Worm (Caenorhabditis elegans) whole organism, L1 larva: ENCODE results near the gene cif-1.

Experiments used
- ama-1 ChIP-seq: fragments of 150-350 bp; optimal IDR thresholded peaks from 2 replicates; lab custom pipeline; 2014
- efl-3 ChIP-seq: fragments of 200-800 bp; sonication (Bioruptor generic); optimal IDR thresholded peaks from 2 replicates; lab custom pipeline; 2018; ENCODE audit warnings: mild to moderate bottlenecking, missing genetic modification characterization, missing compliant biosample characterization
- lin-39 ChIP-seq: fragments of 150-350 bp; optimal IDR thresholded peaks from 2 replicates; lab custom pipeline; 2014; ENCODE audit warnings: missing biosample characterization, missing genetic modification reagents, missing genetic modification characterization
- mdl-1 ChIP-seq, 2 experiments: fragments of 150-350 bp; optimal IDR thresholded peaks; 2 replicates each; lab custom pipeline; 2014 to 2017; ENCODE audit warnings: missing biosample characterization in 2 of 2, missing genetic modification characterization in 2 of 2, inconsistent platforms in 1 of 2
- nhr-11 ChIP-seq: fragments of 150-350 bp; optimal IDR thresholded peaks from 2 replicates; lab custom pipeline; 2014; ENCODE audit warnings: missing biosample characterization, missing genetic modification characterization
- nhr-12 ChIP-seq: sonication (generic microtip); optimal IDR thresholded peaks from 2 replicates; lab custom pipeline; 2017; ENCODE audit warnings: missing biosample characterization, missing genetic modification characterization
- snu-23 ChIP-seq: sonication (generic microtip); optimal IDR thresholded peaks from 2 replicates; lab custom pipeline; 2016; ENCODE audit warnings: missing genetic modification characterization, missing compliant biosample characterization
- xbp-1 ChIP-seq: sonication (generic microtip); optimal IDR thresholded peaks from 2 replicates; lab custom pipeline; 2016; ENCODE audit warnings: missing genetic modification characterization, missing compliant biosample characterization

- TF ChIP-seq nhr-12 (tag; lab: Kevin White, UChicago) (no peak), nhr-11 (tag; lab: Kevin White, UChicago) (no peak), snu-23 (no peak), lin-39 (tag; lab: Kevin White, UChicago) (no peak), efl-3 (GFP tag; lab: Kevin White, UChicago) (no peak), ama-1 (lab: Kevin White, UChicago) (no peak), mdl-1 (tag; optimal IDR thresholded peaks at IDR 0.05; lab: Kevin White, UChicago) (no peak), xbp-1 (tag; lab: Kevin White, UChicago) (no peak)
Observed at ce11 chrIV:4705922-4706321, 4.6 kb downstream of the cif-1 start.
